Worm (Caenorhabditis elegans) whole organism, young adult: ENCODE results near the gene T15B7.8.

Experiments used
- ama-1 ChIP-seq, 3 experiments: fragments of 150-350 bp in 1 of 3; sonication (generic microtip) in 2 of 3; optimal IDR thresholded peaks; 2 replicates each; lab custom pipeline; 2014 to 2018; ENCODE audit warnings: missing biosample characterization in 2 of 3, missing genetic modification characterization in 2 of 3, missing genetic modification reagents in 2 of 3
- aptf-2 ChIP-seq: fragments of 200-800 bp; sonication (Bioruptor generic); conservative IDR thresholded peaks from 2 replicates; pipeline ENCODE4 v1.3.6; 2022; ENCODE audit warnings: missing genetic modification reagents, missing genetic modification characterization, missing compliant biosample characterization
- rpc-1 ChIP-seq, 2 experiments: fragments of 150-350 bp in 1 of 2; sonication (generic microtip) in 1 of 2; optimal IDR thresholded peaks; 2 replicates each; lab custom pipeline; 2014 to 2018; ENCODE audit warnings: missing biosample characterization in 1 of 2, missing genetic modification characterization in 1 of 2, missing genetic modification reagents in 1 of 2, missing genotype in 1 of 2
- snpc-3.4 ChIP-seq: sonication (generic microtip); optimal IDR thresholded peaks from 2 replicates; lab custom pipeline; 2017; ENCODE audit warnings: missing genetic modification characterization, mild to moderate bottlenecking, missing compliant biosample characterization, antibody characterized with exemption, moderate library complexity, missing genotype, missing genetic modification reagents

ce11 chrV:6792565-6792964 is 29.0 kb upstream of the T15B7.8 start, which contains the start of gene gck-2:
- TF ChIP-seq snpc-3.4 (tag; lab: Kevin White, UChicago) (no peak), rpc-1 (optimal IDR thresholded peaks at IDR 0.05; lab: Kevin White, UChicago) (no peak), rpc-1 (tag; optimal IDR thresholded peaks at IDR 0.05; lab: Kevin White, UChicago) (no peak), aptf-2 (no peak), ama-1 (optimal IDR thresholded peaks at IDR 0.05; lab: Kevin White, UChicago) (no peak), ama-1 (GFP tag; optimal IDR thresholded peaks at IDR 0.05; lab: Kevin White, UChicago) (no peak)
